Fruit fly (Drosophila melanogaster): ENCODE results near the gene Cpr76Bd.

Gene Cpr76Bd

DNA sequence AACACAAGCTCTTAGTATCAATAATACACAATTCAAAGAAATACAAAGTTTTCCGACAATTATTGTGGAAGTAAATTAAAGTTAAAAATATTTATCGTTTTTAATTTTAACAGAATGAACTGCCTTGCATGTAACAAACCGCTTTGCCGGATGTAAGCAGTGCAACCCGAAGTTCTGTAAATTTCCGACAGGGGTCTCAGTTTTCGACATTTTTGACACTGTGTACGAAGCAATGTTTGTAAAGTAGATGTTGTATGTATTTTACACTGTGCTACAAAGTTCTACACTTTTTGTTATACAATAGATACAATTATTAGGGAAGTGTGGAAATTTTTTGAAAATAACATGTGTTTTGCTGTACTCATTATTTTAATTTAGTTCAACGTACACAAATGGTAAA, 16.0 kb upstream of the Cpr76Bd start (continued):
- peak; percentile 88 for TF ChIP-seq E2f1 (GFP tag; IDR thresholded peaks at IDR 0.05)
- TF ChIP-seq CG8359 (GFP tag; optimal IDR thresholded peaks at IDR 0.05; ENCODE audit: borderline replicate concordance): peak; percentile 78
- peak; percentile 83 for TF ChIP-seq Lhr (GFP tag; optimal IDR thresholded peaks at IDR 0.05)
- peak; percentile 98 for TF ChIP-seq stwl (tag; optimal IDR thresholded peaks at IDR 0.05)
- peak; percentile 90 for TF ChIP-seq Optix (GFP tag; IDR thresholded peaks at IDR 0.05)
- TF ChIP-seq Pdp1 (GFP tag; optimal IDR thresholded peaks at IDR 0.05): peak; percentile 93
- peak; percentile 96 for TF ChIP-seq CG11247 (GFP tag; IDR thresholded peaks at IDR 0.05)
- TF ChIP-seq BEAF-32 (GFP tag; optimal IDR thresholded peaks at IDR 0.05): no peak
- peak; percentile 81 for TF ChIP-seq D19B (GFP tag; optimal IDR thresholded peaks at IDR 0.05)
- TF ChIP-seq CG1024 (GFP tag; IDR thresholded peaks at IDR 0.05): peak; percentile 89
- TF ChIP-seq kni (GFP tag; optimal IDR thresholded peaks at IDR 0.05): peak; percentile 75
- TF ChIP-seq fru (optimal IDR thresholded peaks at IDR 0.05): no peak
- no peak for TF ChIP-seq CG7556 (GFP tag; optimal IDR thresholded peaks at IDR 0.05)
- TF ChIP-seq crc (GFP tag; optimal IDR thresholded peaks at IDR 0.05): peak; percentile 91
- peak; percentile 90 for TF ChIP-seq en (GFP tag; optimal IDR thresholded peaks at IDR 0.05)
- TF ChIP-seq HLH54F (GFP tag; optimal IDR thresholded peaks at IDR 0.05): peak; percentile 86
- TF ChIP-seq CG10462 (GFP tag; optimal IDR thresholded peaks at IDR 0.05): peak; percentile 37
- peak; percentile 78 for TF ChIP-seq CG17612 (GFP tag; IDR thresholded peaks at IDR 0.05)
- TF ChIP-seq luna (GFP tag; optimal IDR thresholded peaks at IDR 0.05): peak; percentile 95
- TF ChIP-seq CG15011 (GFP tag; optimal IDR thresholded peaks at IDR 0.05): peak; percentile 70
- peak; percentile 89 for TF ChIP-seq ems (GFP tag; optimal IDR thresholded peaks at IDR 0.05)
- no peak for TF ChIP-seq prd (optimal IDR thresholded peaks at IDR 0.05)
- TF ChIP-seq prd (GFP tag; IDR thresholded peaks at IDR 0.05): peak; percentile 89
- TF ChIP-seq Hr78 (GFP tag; optimal IDR thresholded peaks at IDR 0.05): no peak
- TF ChIP-seq dysf (GFP tag; IDR thresholded peaks at IDR 0.05): peak; percentile 92
- peak; percentile 95 for TF ChIP-seq pb (GFP tag; optimal IDR thresholded peaks at IDR 0.05)
- TF ChIP-seq ftz-f1 (GFP tag; optimal IDR thresholded peaks at IDR 0.05): peak; percentile 43
- TF ChIP-seq Hr51 (GFP tag; optimal IDR thresholded peaks at IDR 0.05): peak; percentile 69 to 77
- no peak for TF ChIP-seq CG2678 (tag; optimal IDR thresholded peaks at IDR 0.05)
- peak; percentile 48 for TF ChIP-seq CG1529 (GFP tag; optimal IDR thresholded peaks at IDR 0.05)
- TF ChIP-seq ash1 (GFP tag; optimal IDR thresholded peaks at IDR 0.05): peak; percentile 86
- peak; percentile 92 for TF ChIP-seq CG7271 (tag; optimal IDR thresholded peaks at IDR 0.05)
- TF ChIP-seq CG33557 (GFP tag; optimal IDR thresholded peaks at IDR 0.05): peak; percentile 59
- peak; percentile 89 for TF ChIP-seq pnt (GFP tag; optimal IDR thresholded peaks at IDR 0.05)
- peak; percentile 94 for TF ChIP-seq Antp (GFP tag; optimal IDR thresholded peaks at IDR 0.05)
- TF ChIP-seq nau (GFP tag; optimal IDR thresholded peaks at IDR 0.05): peak; percentile 52
- TF ChIP-seq Jarid2 (GFP tag; optimal IDR thresholded peaks at IDR 0.05): peak; percentile 73
- peak; percentile 79 for TF ChIP-seq dmrt11E (tag; optimal IDR thresholded peaks at IDR 0.05)
- TF ChIP-seq CG17912 (GFP tag; optimal IDR thresholded peaks at IDR 0.05): peak; percentile 89
- TF ChIP-seq fd64A (GFP tag; optimal IDR thresholded peaks at IDR 0.05): peak; percentile 47
- TF ChIP-seq Blimp-1 (GFP tag; optimal IDR thresholded peaks at IDR 0.05): peak; percentile 65
- peak; percentile 73 for TF ChIP-seq Bteb2 (GFP tag; optimal IDR thresholded peaks at IDR 0.05)
- TF ChIP-seq CG12299 (tag; optimal IDR thresholded peaks at IDR 0.05): peak; percentile 49
- peak; percentile 88 for TF ChIP-seq CG2889 (GFP tag; IDR thresholded peaks at IDR 0.05)
- peak; percentile 95 for TF ChIP-seq CG33213 (GFP tag; optimal IDR thresholded peaks at IDR 0.05)
- peak; percentile 74 for TF ChIP-seq CG10321 (GFP tag; IDR thresholded peaks at IDR 0.05)
- TF ChIP-seq YL-1 (GFP tag; optimal IDR thresholded peaks at IDR 0.05): peak; percentile 33
- TF ChIP-seq fd102C (GFP tag; optimal IDR thresholded peaks at IDR 0.05): peak; percentile 83
- TF ChIP-seq CG11723 (GFP tag; optimal IDR thresholded peaks at IDR 0.05): peak; percentile 63
- TF ChIP-seq Hr39 (optimal IDR thresholded peaks at IDR 0.05): no peak
- TF ChIP-seq Sry-δ (GFP tag; optimal IDR thresholded peaks at IDR 0.05): peak; percentile 58
